Worm (Caenorhabditis elegans) whole organism, young adult: Measurements from ENCODE around the gene srt-33.
A peak's percentile ranks its signal among the peaks of the same experiment; 100 is the strongest.

Source experiments
- B0019.2 ChIP-seq: fragments of 200-800 bp; sonication (Bioruptor generic); conservative IDR thresholded peaks from 2 replicates; pipeline ENCODE4 v1.3.6; 2022; ENCODE audit warnings: missing genetic modification reagents, missing genetic modification characterization, missing compliant biosample characterization
- F23B12.7 ChIP-seq: sonication (generic microtip); optimal IDR thresholded peaks from 2 replicates; lab custom pipeline; 2017; ENCODE audit warnings: missing genetic modification characterization, mild to moderate bottlenecking, missing compliant biosample characterization, antibody characterized with exemption, moderate library complexity; ENCODE audit not compliant: insufficient read depth
- F33H1.4 ChIP-seq: fragments of 200-800 bp; sonication (Bioruptor generic); IDR thresholded peaks from 2 replicates; pipeline ENCODE4 v1.3.6; 2022; ENCODE audit warnings: missing genetic modification reagents, missing genetic modification characterization, missing compliant biosample characterization
- F55B11.4 ChIP-seq: sonication (generic microtip); optimal IDR thresholded peaks from 2 replicates; lab custom pipeline; 2016; ENCODE audit warnings: missing compliant biosample characterization, missing genetic modification characterization, borderline replicate concordance; ENCODE audit not compliant: insufficient read depth
- ccch-3 ChIP-seq: fragments of 200-800 bp; sonication (Bioruptor generic); optimal IDR thresholded peaks from 2 replicates; lab custom pipeline; 2018; ENCODE audit warnings: mild to moderate bottlenecking, missing genetic modification characterization, missing compliant biosample characterization
- die-1 ChIP-seq: sonication (generic microtip); optimal IDR thresholded peaks from 2 replicates; lab custom pipeline; 2016; ENCODE audit warnings: missing genotype, mild to moderate bottlenecking, missing genetic modification characterization, missing compliant biosample characterization
- ets-4 ChIP-seq: fragments of 200-800 bp; sonication (Bioruptor generic); optimal IDR thresholded peaks from 2 replicates; lab custom pipeline; 2018; ENCODE audit warnings: mild to moderate bottlenecking, missing genetic modification characterization, missing compliant biosample characterization
- him-1 ChIP-seq: sonication (generic microtip); optimal IDR thresholded peaks from 2 replicates; lab custom pipeline; 2016; ENCODE audit warnings: missing genotype, missing genetic modification reagents, missing genetic modification characterization, missing compliant biosample characterization
- lsy-27 ChIP-seq: sonication (generic microtip); optimal IDR thresholded peaks from 2 replicates; lab custom pipeline; 2017; ENCODE audit warnings: missing genetic modification characterization, mild to moderate bottlenecking, missing compliant biosample characterization, antibody characterized with exemption, missing genotype, borderline replicate concordance; ENCODE audit not compliant: insufficient read depth
- mel-28 ChIP-seq: sonication (generic microtip); optimal IDR thresholded peaks from 2 replicates; lab custom pipeline; 2016; ENCODE audit warnings: borderline replicate concordance, mild to moderate bottlenecking, missing genetic modification characterization, missing compliant biosample characterization
- mxl-1 ChIP-seq: sonication (generic microtip); optimal IDR thresholded peaks from 2 replicates; lab custom pipeline; 2016; ENCODE audit warnings: missing genetic modification characterization, missing compliant biosample characterization
- nhr-120 ChIP-seq: fragments of 200-800 bp; sonication (Bioruptor generic); IDR thresholded peaks from 2 replicates; pipeline ENCODE4 v1.3.6; 2022; ENCODE audit warnings: missing genetic modification characterization, missing compliant biosample characterization
- rpc-1 ChIP-seq, 2 experiments: fragments of 150-350 bp in 1 of 2; sonication (generic microtip) in 1 of 2; optimal IDR thresholded peaks; 2 replicates each; lab custom pipeline; 2014 to 2018; ENCODE audit warnings: missing biosample characterization in 1 of 2, missing genetic modification characterization in 1 of 2, missing genetic modification reagents in 1 of 2, missing genotype in 1 of 2
- snpc-1.3 ChIP-seq: sonication (generic microtip); optimal IDR thresholded peaks from 2 replicates; lab custom pipeline; 2017; ENCODE audit warnings: missing genetic modification characterization, mild to moderate bottlenecking, missing compliant biosample characterization, antibody characterized with exemption, moderate library complexity, missing genotype, missing genetic modification reagents; ENCODE audit not compliant: insufficient read depth
- snpc-3.4 ChIP-seq: sonication (generic microtip); optimal IDR thresholded peaks from 2 replicates; lab custom pipeline; 2017; ENCODE audit warnings: missing genetic modification characterization, mild to moderate bottlenecking, missing compliant biosample characterization, antibody characterized with exemption, moderate library complexity, missing genotype, missing genetic modification reagents
- snpc-4 ChIP-seq, 5 experiments: fragments of 150-350 bp in 1 of 5; sonication (generic microtip) in 4 of 5; optimal IDR thresholded peaks; 2 replicates each; lab custom pipeline; 2014 to 2018; ENCODE audit warnings: missing genetic modification characterization in 5 of 5, missing biosample characterization in 3 of 5, antibody characterized with exemption in 2 of 5, mild to moderate bottlenecking in 2 of 5, missing compliant biosample characterization in 2 of 5, missing genotype in 2 of 5, moderate library complexity in 2 of 5, missing genetic modification reagents in 1 of 5
- tbp1 ChIP-seq: fragments of 200-800 bp; sonication (Bioruptor generic); optimal IDR thresholded peaks from 2 replicates; lab custom pipeline; 2018; ENCODE audit warnings: mild to moderate bottlenecking, missing genetic modification characterization, missing compliant biosample characterization
- ztf-28 ChIP-seq: fragments of 200-800 bp; sonication (Bioruptor generic); IDR thresholded peaks from 2 replicates; pipeline ENCODE4 v1.3.6; 2022; ENCODE audit warnings: missing genetic modification reagents, missing genetic modification characterization, missing compliant biosample characterization

srt-33 gene

DNA sequence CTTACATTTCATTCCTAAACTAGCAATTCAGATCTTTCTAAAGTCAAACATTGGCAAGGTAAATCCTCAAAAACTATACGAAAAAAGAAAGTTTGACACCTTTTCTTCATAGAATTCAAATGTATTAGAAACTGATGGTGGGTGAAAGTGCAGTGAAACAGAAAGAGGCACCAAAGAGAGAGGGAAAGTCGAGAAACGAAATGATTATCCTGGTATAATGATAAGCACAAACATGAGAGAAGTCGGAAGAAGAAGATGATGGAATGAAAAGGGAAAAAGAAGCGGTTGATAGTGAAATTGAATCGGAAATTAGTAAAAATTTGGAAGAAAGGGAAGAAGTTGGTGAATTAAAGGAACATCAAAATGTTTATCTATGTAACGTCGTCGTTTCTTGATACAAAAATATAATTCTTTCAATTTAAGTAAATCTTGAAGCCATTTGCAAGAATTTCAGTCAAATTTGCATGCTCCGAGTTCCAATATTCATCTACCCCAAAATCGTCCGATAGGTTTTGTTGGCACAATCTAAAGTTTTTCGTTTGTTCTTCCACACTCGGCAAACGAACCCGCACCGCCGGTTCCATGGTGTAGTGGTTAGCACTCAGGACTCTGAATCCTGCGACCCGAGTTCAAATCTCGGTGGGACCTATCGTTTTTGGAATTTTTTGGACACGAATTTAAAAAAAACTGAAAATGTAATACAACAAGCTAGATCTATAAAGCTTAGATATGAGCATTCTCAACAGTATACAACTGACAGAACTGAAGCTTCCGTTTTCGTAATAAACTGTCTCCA, 48.7 kb downstream of the srt-33 start (continued):
- TF ChIP-seq F55B11.4 (tag; lab: Kevin White, UChicago) (no peak), nhr-120 (no peak), rpc-1 (optimal IDR thresholded peaks at IDR 0.05; lab: Kevin White, UChicago) (peak; percentile 55), rpc-1 (tag; optimal IDR thresholded peaks at IDR 0.05; lab: Kevin White, UChicago) (peak; percentile 80), B0019.2 (GFP tag; lab: Robert Waterston, UW) (no peak), die-1 (tag; lab: Kevin White, UChicago) (peak; percentile 37), him-1 (tag; lab: Kevin White, UChicago) (peak; percentile 4), snpc-3.4 (tag; lab: Kevin White, UChicago) (no peak), ccch-3 (GFP tag; lab: Kevin White, UChicago) (no peak), lsy-27 (tag; lab: Kevin White, UChicago) (no peak), snpc-4 (GFP tag; optimal IDR thresholded peaks at IDR 0.05; lab: Kevin White, UChicago) (peak; percentile 0), snpc-4 (tag; optimal IDR thresholded peaks at IDR 0.05; lab: Kevin White, UChicago) (peak in 1 of 4 experiments; percentile 12), ztf-28 (GFP tag; lab: Robert Waterston, UW) (no peak), F33H1.4 (GFP tag; lab: Robert Waterston, UW) (no peak), F23B12.7 (tag; lab: Kevin White, UChicago) (peak; percentile 73), ets-4 (GFP tag; lab: Kevin White, UChicago) (no peak), mel-28 (tag; lab: Kevin White, UChicago) (no peak), snpc-1.3 (tag; lab: Kevin White, UChicago) (peak; percentile 54), mxl-1 (tag; lab: Kevin White, UChicago) (peak; percentile 7), tbp1 (GFP tag; lab: Kevin White, UChicago) (peak; percentile 88)
